Fruit fly (Drosophila melanogaster): ENCODE results near the gene CG3618.

Gene CG3618

DNA sequence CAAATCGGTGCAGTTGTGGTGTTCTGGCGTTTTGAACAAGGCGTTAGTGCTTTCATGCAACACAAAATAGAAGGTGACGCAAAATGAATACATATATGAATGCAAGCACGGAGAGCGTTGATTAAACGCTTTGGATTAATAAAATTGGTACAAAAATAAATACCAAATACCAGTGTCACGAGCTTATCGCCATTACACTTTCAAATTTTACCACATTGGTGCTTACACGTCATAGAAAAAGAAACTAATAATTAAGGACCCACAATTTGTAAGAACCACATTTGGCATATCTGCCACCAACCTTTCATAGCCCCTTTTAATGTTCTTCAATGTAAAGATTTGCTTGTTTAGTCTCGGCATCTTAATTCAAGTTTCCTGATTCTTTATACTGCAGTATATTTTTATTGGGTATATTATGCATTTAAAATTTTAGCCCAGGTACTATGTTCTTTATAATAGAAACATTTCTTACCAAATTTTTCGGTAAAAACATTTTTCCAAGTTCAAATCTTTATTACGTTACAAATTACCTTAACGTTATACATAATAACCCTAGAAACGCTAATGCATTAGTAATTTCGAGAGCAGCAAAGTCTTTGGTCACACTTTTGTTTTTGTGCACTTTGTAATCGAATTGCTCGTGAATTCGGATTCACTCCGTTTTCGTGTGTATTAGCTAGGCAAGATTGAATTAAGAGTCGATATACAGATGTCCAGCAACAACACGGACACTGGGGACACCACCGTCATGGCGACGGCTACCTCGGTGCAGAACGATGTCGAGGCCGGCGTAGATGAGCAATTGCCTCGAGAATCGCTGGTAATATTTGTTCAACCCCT is 37.4 kb downstream of the CG3618 start, which contains the start of the genes Pex16 and Pex14 (continued):
- TF ChIP-seq CG34422 (GFP tag; IDR thresholded peaks at IDR 0.05) (peak; percentile 66), Bdp1 (GFP tag; optimal IDR thresholded peaks at IDR 0.05) (peak; percentile 31), CG3163 (GFP tag; optimal IDR thresholded peaks at IDR 0.05) (peak; percentile 36), CG2202 (tag; optimal IDR thresholded peaks at IDR 0.05) (no peak), CG34376 (GFP tag; optimal IDR thresholded peaks at IDR 0.05) (no peak), dati (GFP tag; IDR thresholded peaks at IDR 0.05) (no peak), CG11504 (tag; optimal IDR thresholded peaks at IDR 0.05) (no peak), exex (tag; optimal IDR thresholded peaks at IDR 0.05) (no peak), sima (GFP tag; optimal IDR thresholded peaks at IDR 0.05) (no peak), wdn (GFP tag; IDR thresholded peaks at IDR 0.05) (peak; percentile 37; the same call in 1 of the 2 replicates), ato (GFP tag; IDR thresholded peaks at IDR 0.05; ENCODE audit: partially characterized antibody) (no peak), CG8944 (GFP tag; optimal IDR thresholded peaks at IDR 0.05) (peak; percentile 84), CG7745 (tag; optimal IDR thresholded peaks at IDR 0.05) (no peak), vfl (GFP tag; optimal IDR thresholded peaks at IDR 0.05) (peak; percentile 65), sqz (GFP tag; optimal IDR thresholded peaks at IDR 0.05) (no peak), vnd (GFP tag; IDR thresholded peaks at IDR 0.05; ENCODE audit: partially characterized antibody) (no peak), Xbp1 (GFP tag; optimal IDR thresholded peaks at IDR 0.05) (peak; percentile 88), Hand (GFP tag; optimal IDR thresholded peaks at IDR 0.05) (no peak), CG18262 (tag; optimal IDR thresholded peaks at IDR 0.05) (peak; percentile 67), CG10654 (GFP tag; optimal IDR thresholded peaks at IDR 0.05) (peak; percentile 37), Meics (GFP tag; optimal IDR thresholded peaks at IDR 0.05) (peak; percentile 74), bigmax (GFP tag; optimal IDR thresholded peaks at IDR 0.05) (no peak), CG12219 (GFP tag; optimal IDR thresholded peaks at IDR 0.05) (peak; percentile 26), CG12942 (GFP tag; optimal IDR thresholded peaks at IDR 0.05) (peak; percentile 65), stwl (tag; optimal IDR thresholded peaks at IDR 0.05) (peak; percentile 30), Atf6 (GFP tag; IDR thresholded peaks at IDR 0.05) (peak; percentile 60; the same call in 1 of the 2 replicates), CG3407 (GFP tag; optimal IDR thresholded peaks at IDR 0.05) (no peak), Hsf (GFP tag; optimal IDR thresholded peaks at IDR 0.05) (peak; percentile 82), CG8290 (GFP tag; optimal IDR thresholded peaks at IDR 0.05) (peak; percentile 14), CG8290 (tag; optimal IDR thresholded peaks at IDR 0.05) (peak in 1 of 2 experiments; percentile 85), Scr (GFP tag; IDR thresholded peaks at IDR 0.05; ENCODE audit: partially characterized antibody) (no peak), C15 (GFP tag; IDR thresholded peaks at IDR 0.05) (0 out of 3 replicates have a peak, but pooled peaks have one; percentile 42), CG17568 (GFP tag; optimal IDR thresholded peaks at IDR 0.05) (no peak), Mes4 (GFP tag; optimal IDR thresholded peaks at IDR 0.05) (peak; percentile 64), CG1603 (tag; optimal IDR thresholded peaks at IDR 0.05) (peak; percentile 66), p53 (GFP tag; optimal IDR thresholded peaks at IDR 0.05) (peak; percentile 71), org-1 (GFP tag; optimal IDR thresholded peaks at IDR 0.05) (no peak), cad (GFP tag; optimal IDR thresholded peaks at IDR 0.05) (no peak), CG14014 (GFP tag; IDR thresholded peaks at IDR 0.05) (peak; percentile 68), CG6854 (GFP tag; optimal IDR thresholded peaks at IDR 0.05) (no peak), dmrt11E (tag; optimal IDR thresholded peaks at IDR 0.05) (peak; percentile 60), toy (GFP tag; IDR thresholded peaks at IDR 0.05) (no peak), esg (GFP tag; conservative IDR thresholded peaks at IDR 0.05) (peak; percentile 71), CkIIα-i1 (GFP tag; IDR thresholded peaks at IDR 0.05) (no peak), trh (GFP tag; optimal IDR thresholded peaks at IDR 0.05) (peak; percentile 24), run (tag; optimal IDR thresholded peaks at IDR 0.05) (no peak), CG11560 (tag; IDR thresholded peaks at IDR 0.05) (peak; percentile 46; the same call in 1 of the 3 replicates), CG2875 (GFP tag; optimal IDR thresholded peaks at IDR 0.05) (peak; percentile 19), CG13123 (GFP tag; optimal IDR thresholded peaks at IDR 0.05) (peak; percentile 37), Drgx (GFP tag; IDR thresholded peaks at IDR 0.05) (peak; percentile 57)

Measured in whole organism, embryonic.